Fruit fly (Drosophila melanogaster) whole organism, embryonic: ENCODE measurements around the gene CG18473.

Source experiments
- Bgb ChIP-seq: fragments of 200-800 bp; sonication (Bioruptor generic); IDR thresholded peaks from 2 replicates; pipeline ENCODE4 v1.3.6; 2022; ENCODE audit warnings: missing biosample characterization, missing genetic modification characterization; ENCODE audit not compliant: partially characterized antibody
- Bteb2 ChIP-seq: fragments of 200-800 bp; sonication (Bioruptor generic); optimal IDR thresholded peaks from 2 replicates; lab custom pipeline; 2016; ENCODE audit warnings: missing biosample characterization, missing genetic modification characterization
- CG11398 ChIP-seq: fragments of 200-800 bp; sonication (Bioruptor generic); optimal IDR thresholded peaks from 2 replicates; lab custom pipeline; 2016; ENCODE audit warnings: missing biosample characterization, missing genetic modification characterization
- CG11695 ChIP-seq: fragments of 200-800 bp; sonication (Bioruptor generic); IDR thresholded peaks from 3 replicates; pipeline ENCODE4 v1.3.6; 2022; ENCODE audit warnings: missing biosample characterization, missing genetic modification characterization
- CG12071 ChIP-seq: fragments of 200-800 bp; sonication (Bioruptor generic); optimal IDR thresholded peaks from 3 replicates; lab custom pipeline; 2018; ENCODE audit warnings: missing biosample characterization, mild to moderate bottlenecking, missing genetic modification characterization
- CG13624 ChIP-seq: fragments of 200-800 bp; sonication (Bioruptor generic); optimal IDR thresholded peaks from 2 replicates; lab custom pipeline; 2016; ENCODE audit warnings: missing biosample characterization, missing genetic modification characterization
- CG15073 ChIP-seq: fragments of 200-800 bp; sonication (Bioruptor generic); optimal IDR thresholded peaks from 2 replicates; lab custom pipeline; 2016; ENCODE audit warnings: missing biosample characterization, missing genetic modification characterization
- CG17612 ChIP-seq: fragments of 200-800 bp; sonication (Bioruptor generic); IDR thresholded peaks from 2 replicates; pipeline ENCODE4 v1.3.6; 2022; ENCODE audit warnings: missing biosample characterization, missing genetic modification characterization
- CG17829 ChIP-seq: fragments of 200-800 bp; optimal IDR thresholded peaks from 2 replicates; lab custom pipeline; 2019; ENCODE audit warnings: missing biosample characterization, mild to moderate bottlenecking, missing genetic modification characterization, moderate library complexity
- CG18476 ChIP-seq: fragments of 200-800 bp; sonication (Bioruptor generic); optimal IDR thresholded peaks from 2 replicates; lab custom pipeline; 2016; ENCODE audit warnings: missing biosample characterization, mild to moderate bottlenecking, missing genetic modification characterization
- CG2129 ChIP-seq: fragments of 200-800 bp; sonication (Bioruptor generic); IDR thresholded peaks from 2 replicates; pipeline ENCODE4 v1.3.6; 2022; ENCODE audit warnings: missing biosample characterization, missing genetic modification characterization; ENCODE audit not compliant: partially characterized antibody
- CG2889 ChIP-seq: fragments of 200-800 bp; sonication (Bioruptor generic); IDR thresholded peaks from 3 replicates; pipeline ENCODE4 v1.3.6; 2022; ENCODE audit warnings: missing biosample characterization, missing genetic modification characterization
- CG31388 ChIP-seq: fragments of 200-800 bp; sonication (Bioruptor generic); optimal IDR thresholded peaks from 2 replicates; lab custom pipeline; 2016; ENCODE audit warnings: missing biosample characterization, missing genetic modification characterization
- CG32532 ChIP-seq: fragments of 200-800 bp; sonication (Bioruptor generic); IDR thresholded peaks from 2 replicates; pipeline ENCODE4 v1.3.6; 2022; ENCODE audit warnings: missing biosample characterization, missing genetic modification characterization
- CG34376 ChIP-seq: fragments of 200-800 bp; sonication (Bioruptor generic); optimal IDR thresholded peaks from 2 replicates; lab custom pipeline; 2018; ENCODE audit warnings: missing biosample characterization, mild to moderate bottlenecking, missing genetic modification characterization
- CG4282 ChIP-seq: fragments of 200-800 bp; sonication (Bioruptor generic); optimal IDR thresholded peaks from 2 replicates; lab custom pipeline; 2016; ENCODE audit warnings: missing biosample characterization, missing genetic modification characterization
- CG4328 ChIP-seq: fragments of 200-800 bp; sonication (Bioruptor generic); optimal IDR thresholded peaks from 3 replicates; lab custom pipeline; 2017; ENCODE audit warnings: missing biosample characterization, missing genetic modification reagents, missing genetic modification characterization
- CG4424 ChIP-seq: fragments of 200-800 bp; sonication (Bioruptor generic); optimal IDR thresholded peaks from 3 replicates; lab custom pipeline; 2016; ENCODE audit warnings: missing biosample characterization, missing genetic modification characterization
- CG5180 ChIP-seq: fragments of 200-800 bp; sonication (Bioruptor generic); optimal IDR thresholded peaks from 3 replicates; lab custom pipeline; 2017; ENCODE audit warnings: missing biosample characterization, missing genetic modification characterization, mild to moderate bottlenecking, moderate library complexity, missing genetic modification reagents
- CG6175 ChIP-seq: fragments of 200-800 bp; sonication (Bioruptor generic); IDR thresholded peaks from 3 replicates; pipeline ENCODE4 v1.3.6; 2022; ENCODE audit warnings: missing biosample characterization, missing genetic modification characterization
- CG7987 ChIP-seq: fragments of 200-800 bp; sonication (Bioruptor generic); optimal IDR thresholded peaks from 2 replicates; lab custom pipeline; 2018; ENCODE audit warnings: missing biosample characterization, mild to moderate bottlenecking, missing genetic modification characterization, moderate library complexity
- CG8281 ChIP-seq: fragments of 200-800 bp; sonication (Bioruptor generic); optimal IDR thresholded peaks from 2 replicates; lab custom pipeline; 2018; ENCODE audit warnings: missing biosample characterization, mild to moderate bottlenecking, missing genetic modification characterization, moderate library complexity
- CG8290 ChIP-seq, 3 experiments: fragments of 200-800 bp; sonication (Bioruptor generic); optimal IDR thresholded peaks; 2 replicates each; lab custom pipeline; 2016 to 2019; ENCODE audit warnings: missing biosample characterization in 3 of 3, missing genetic modification characterization in 3 of 3, mild to moderate bottlenecking in 2 of 3, moderate library complexity in 1 of 3
- CG8944 ChIP-seq: fragments of 200-800 bp; sonication (Bioruptor generic); optimal IDR thresholded peaks from 3 replicates; lab custom pipeline; 2016; ENCODE audit warnings: missing biosample characterization, missing genetic modification characterization
- CG9609 ChIP-seq: fragments of 200-800 bp; sonication (Bioruptor generic); optimal IDR thresholded peaks from 3 replicates; lab custom pipeline; 2016; ENCODE audit warnings: missing biosample characterization, missing genetic modification characterization
- CG9797 ChIP-seq: fragments of 200-800 bp; sonication (Bioruptor generic); optimal IDR thresholded peaks from 3 replicates; lab custom pipeline; 2018; ENCODE audit warnings: missing biosample characterization, mild to moderate bottlenecking, missing genetic modification characterization
- Chrac-16 ChIP-seq: fragments of 200-800 bp; sonication (Bioruptor generic); optimal IDR thresholded peaks from 3 replicates; lab custom pipeline; 2016; ENCODE audit warnings: missing biosample characterization, missing genetic modification characterization
- Doc2 ChIP-seq: fragments of 200-800 bp; sonication (Bioruptor generic); IDR thresholded peaks from 2 replicates; pipeline ENCODE4 v1.3.6; 2022; ENCODE audit warnings: missing biosample characterization, missing genetic modification characterization
- Dp ChIP-seq: fragments of 200-800 bp; sonication (Bioruptor generic); optimal IDR thresholded peaks from 2 replicates; lab custom pipeline; 2018; ENCODE audit warnings: missing biosample characterization, mild to moderate bottlenecking, missing genetic modification characterization, moderate library complexity
- HLHmδ ChIP-seq: fragments of 200-800 bp; sonication (Bioruptor generic); optimal IDR thresholded peaks from 2 replicates; lab custom pipeline; 2018; ENCODE audit warnings: missing biosample characterization, mild to moderate bottlenecking, missing genetic modification characterization, moderate library complexity
- HmgD ChIP-seq: fragments of 200-800 bp; sonication (Bioruptor generic); optimal IDR thresholded peaks from 3 replicates; lab custom pipeline; 2016; ENCODE audit warnings: missing biosample characterization, missing genetic modification characterization
- Hmr ChIP-seq: fragments of 200-800 bp; sonication (Bioruptor generic); optimal IDR thresholded peaks from 3 replicates; lab custom pipeline; 2017; ENCODE audit warnings: mild to moderate bottlenecking, missing biosample characterization, missing genetic modification reagents, missing genetic modification characterization
- MTF-1 ChIP-seq: fragments of 200-800 bp; sonication (Bioruptor generic); optimal IDR thresholded peaks from 2 replicates; lab custom pipeline; 2018; ENCODE audit warnings: missing biosample characterization, mild to moderate bottlenecking, missing genetic modification characterization, borderline replicate concordance
- Mad ChIP-seq: fragments of 200-800 bp; sonication (Bioruptor generic); optimal IDR thresholded peaks from 2 replicates; lab custom pipeline; 2016; ENCODE audit warnings: missing biosample characterization, missing genetic modification characterization
- Nf-YC ChIP-seq: fragments of 200-800 bp; optimal IDR thresholded peaks from 3 replicates; lab custom pipeline; 2019; ENCODE audit warnings: missing biosample characterization, mild to moderate bottlenecking, missing genetic modification characterization, moderate library complexity
- Sin3A ChIP-seq: fragments of >200 bp; optimal IDR thresholded peaks from 2 replicates; lab custom pipeline; 2018
- Spps ChIP-seq: fragments of 200-800 bp; sonication (Bioruptor generic); optimal IDR thresholded peaks from 2 replicates; lab custom pipeline; 2018; ENCODE audit warnings: missing biosample characterization, mild to moderate bottlenecking, missing genetic modification characterization
- TFAM ChIP-seq: fragments of 200-800 bp; sonication (Bioruptor generic); optimal IDR thresholded peaks from 2 replicates; lab custom pipeline; 2017; ENCODE audit warnings: missing biosample characterization, missing genetic modification characterization, inconsistent platforms
- bowl ChIP-seq: fragments of 200-800 bp; sonication (Bioruptor generic); IDR thresholded peaks from 2 replicates; pipeline ENCODE4 v1.3.6; 2022; ENCODE audit warnings: missing biosample characterization, missing genetic modification characterization
- cas ChIP-seq: fragments of 200-800 bp; sonication (Bioruptor generic); IDR thresholded peaks from 2 replicates; pipeline ENCODE4 v1.3.6; 2022; ENCODE audit warnings: missing biosample characterization, missing genetic modification characterization
- dpn ChIP-seq, 2 experiments: fragments of 200-800 bp; sonication (Bioruptor generic); optimal IDR thresholded peaks; 3 replicates each; lab custom pipeline; 2016; ENCODE audit warnings: missing biosample characterization in 2 of 2, missing genetic modification characterization in 2 of 2
- grn ChIP-seq: fragments of 200-800 bp; sonication (Bioruptor generic); optimal IDR thresholded peaks from 3 replicates; lab custom pipeline; 2017; ENCODE audit warnings: missing biosample characterization, missing genetic modification characterization
- gt ChIP-seq: fragments of 200-800 bp; sonication (Bioruptor generic); IDR thresholded peaks from 2 replicates; pipeline ENCODE4 v1.3.6; 2022; ENCODE audit warnings: missing biosample characterization, missing genetic modification characterization
- hth ChIP-seq: fragments of >200 bp; optimal IDR thresholded peaks from 2 replicates; lab custom pipeline; 2017; ENCODE audit warnings: inconsistent platforms
- lilli ChIP-seq: fragments of 200-800 bp; sonication (Bioruptor generic); optimal IDR thresholded peaks from 3 replicates; lab custom pipeline; 2016; ENCODE audit warnings: missing biosample characterization, missing genetic modification characterization
- odd ChIP-seq: fragments of 200-800 bp; sonication (Bioruptor generic); optimal IDR thresholded peaks from 2 replicates; lab custom pipeline; 2017; ENCODE audit warnings: missing biosample characterization, mild to moderate bottlenecking, missing genetic modification characterization
- psq ChIP-seq: fragments of 200-800 bp; sonication (Bioruptor generic); optimal IDR thresholded peaks from 2 replicates; lab custom pipeline; 2017; ENCODE audit warnings: missing biosample characterization, missing genetic modification characterization
- sd ChIP-seq: fragments of 200-800 bp; sonication (Bioruptor generic); optimal IDR thresholded peaks from 3 replicates; lab custom pipeline; 2018; ENCODE audit warnings: missing biosample characterization, mild to moderate bottlenecking, missing genetic modification characterization, moderate library complexity
- slbo ChIP-seq: fragments of 200-800 bp; sonication (Bioruptor generic); IDR thresholded peaks from 2 replicates; pipeline ENCODE4 v1.3.6; 2022; ENCODE audit warnings: missing biosample characterization, missing genetic modification characterization
- unpg ChIP-seq: fragments of 200-800 bp; sonication (Bioruptor generic); optimal IDR thresholded peaks from 3 replicates; lab custom pipeline; 2018; ENCODE audit warnings: missing biosample characterization, mild to moderate bottlenecking, missing genetic modification characterization, moderate library complexity
- wek ChIP-seq: fragments of 200-800 bp; sonication (Bioruptor generic); optimal IDR thresholded peaks from 3 replicates; lab custom pipeline; 2018; ENCODE audit warnings: missing biosample characterization, mild to moderate bottlenecking, missing genetic modification characterization, moderate library complexity
- z ChIP-seq: fragments of 200-800 bp; sonication (Bioruptor generic); IDR thresholded peaks from 3 replicates; pipeline ENCODE4 v1.3.6; 2022; ENCODE audit warnings: missing biosample characterization, missing genetic modification characterization

Gene CG18473

dm6 chr3R:9370413-9370812 lies 7.3 kb downstream of the CG18473 start (continued):
- TF ChIP-seq hth (lab: Kevin White, UChicago) (no peak), Hmr (GFP tag; lab: Kevin White, UChicago) (peak; percentile 65), Nf-YC (tag; lab: Kevin White, UChicago) (peak; percentile 57), Bteb2 (GFP tag; lab: Kevin White, UChicago) (peak; percentile 61), odd (GFP tag; lab: Kevin White, UChicago) (peak; percentile 31), CG7987 (GFP tag; lab: Kevin White, UChicago) (no peak), CG31388 (GFP tag; lab: Kevin White, UChicago) (no peak), CG8281 (no peak), CG32532 (GFP tag; lab: Robert Waterston, UW) (peak; percentile 73), CG11695 (GFP tag; lab: Robert Waterston, UW) (peak; percentile 58; the same call in 1 of the 3 replicates), CG9797 (GFP tag; lab: Kevin White, UChicago) (no peak), wek (no peak), z (no peak), bowl (GFP tag; lab: Robert Waterston, UW) (no peak), Doc2 (GFP tag; lab: Robert Waterston, UW) (no peak), Chrac-16 (GFP tag; lab: Kevin White, UChicago) (peak; percentile 26), CG8944 (GFP tag; lab: Kevin White, UChicago) (no peak), CG2129 (GFP tag; lab: Robert Waterston, UW) (no peak), CG4424 (GFP tag; lab: Kevin White, UChicago) (peak; percentile 12), grn (GFP tag; lab: Kevin White, UChicago) (no peak), Dp (GFP tag; lab: Kevin White, UChicago) (no peak), HLHmδ (GFP tag; lab: Kevin White, UChicago) (no peak), CG17612 (GFP tag; lab: Robert Waterston, UW) (no peak), CG2889 (GFP tag; lab: Robert Waterston, UW) (no peak; the same call in 2 of the 3 replicates), Spps (tag; lab: Kevin White, UChicago) (no peak), lilli (GFP tag; lab: Kevin White, UChicago) (peak; percentile 67), CG34376 (GFP tag; lab: Kevin White, UChicago) (no peak), CG11398 (GFP tag; lab: Kevin White, UChicago) (no peak), Sin3A (no peak), CG4328 (GFP tag; lab: Kevin White, UChicago) (no peak), CG8290 (GFP tag; optimal IDR thresholded peaks at IDR 0.05; lab: Kevin White, UChicago) (no peak), CG8290 (tag; optimal IDR thresholded peaks at IDR 0.05; lab: Kevin White, UChicago) (no peak), Bgb (GFP tag; lab: Robert Waterston, UW) (no peak), CG9609 (GFP tag; lab: Kevin White, UChicago) (no peak), psq (no peak), CG4282 (GFP tag; lab: Kevin White, UChicago) (no peak), unpg (GFP tag; lab: Kevin White, UChicago) (peak; percentile 65), MTF-1 (GFP tag; lab: Kevin White, UChicago) (no peak), CG6175 (no peak), CG13624 (GFP tag; lab: Kevin White, UChicago) (peak; percentile 53), HmgD (GFP tag; lab: Kevin White, UChicago) (no peak), slbo (GFP tag; lab: Robert Waterston, UW) (peak; percentile 67), CG15073 (GFP tag; lab: Kevin White, UChicago) (no peak), gt (no peak), cas (GFP tag; lab: Robert Waterston, UW) (no peak), sd (peak; percentile 53), CG5180 (GFP tag; lab: Kevin White, UChicago) (peak; percentile 2), CG18476 (GFP tag; lab: Kevin White, UChicago) (no peak), CG17829 (tag; lab: Kevin White, UChicago) (peak; percentile 5), CG12071 (peak; percentile 19), dpn (GFP tag; optimal IDR thresholded peaks at IDR 0.05; lab: Kevin White, UChicago) (peak; percentile 53 to 64), Mad (GFP tag; lab: Kevin White, UChicago) (no peak), TFAM (no peak)
